Worm (Caenorhabditis elegans) whole organism, L4 larva: ENCODE measurements around the gene cal-7.

Experiments
- F26F4.8 ChIP-seq: fragments of 200-800 bp; sonication (Bioruptor generic); conservative IDR thresholded peaks from 2 replicates; pipeline ENCODE4 v1.3.6; 2022; ENCODE audit warnings: missing genetic modification characterization, missing compliant biosample characterization
- F37D6.2 ChIP-seq: sonication (generic microtip); optimal IDR thresholded peaks from 2 replicates; lab custom pipeline; 2016; ENCODE audit warnings: mild to moderate bottlenecking, missing genetic modification characterization, missing compliant biosample characterization
- Y105C5A.15 ChIP-seq: fragments of 200-800 bp; sonication (Bioruptor generic); IDR thresholded peaks from 2 replicates; pipeline ENCODE4 v1.3.6; 2022; ENCODE audit warnings: missing genetic modification characterization, missing compliant biosample characterization
- Y75B8A.6 ChIP-seq: fragments of 200-800 bp; sonication (Bioruptor generic); IDR thresholded peaks from 2 replicates; pipeline ENCODE4 v1.3.6; 2022; ENCODE audit warnings: missing genetic modification reagents, missing genetic modification characterization, missing compliant biosample characterization
- aha-1 ChIP-seq: fragments of 150-350 bp; peaks from one replicate; lab custom pipeline; 2014; ENCODE audit warnings: missing biosample characterization, missing genetic modification characterization
- attf-4 ChIP-seq: sonication (generic microtip); optimal IDR thresholded peaks from 3 replicates; lab custom pipeline; 2017; ENCODE audit warnings: missing biosample characterization, missing genetic modification characterization
- ceh-32 ChIP-seq: sonication (generic microtip); optimal IDR thresholded peaks from 2 replicates; lab custom pipeline; 2016; ENCODE audit warnings: mild to moderate bottlenecking, missing genetic modification characterization, missing compliant biosample characterization; ENCODE audit not compliant: poor library complexity
- ceh-82 ChIP-seq: sonication (generic microtip); optimal IDR thresholded peaks from 2 replicates; lab custom pipeline; 2017; ENCODE audit warnings: missing biosample characterization, missing genetic modification characterization
- dmd-8 ChIP-seq: fragments of 200-800 bp; sonication (Bioruptor generic); IDR thresholded peaks from 2 replicates; pipeline ENCODE4 v1.3.6; 2022; ENCODE audit warnings: missing genetic modification characterization, missing compliant biosample characterization
- dmd-9 ChIP-seq: fragments of 200-800 bp; sonication (Bioruptor generic); IDR thresholded peaks from 2 replicates; pipeline ENCODE4 v1.3.6; 2022; ENCODE audit warnings: missing genetic modification reagents, missing genetic modification characterization, missing compliant biosample characterization
- dve-1 ChIP-seq: sonication (generic microtip); optimal IDR thresholded peaks from 2 replicates; lab custom pipeline; 2017; ENCODE audit warnings: antibody characterized with exemption, mild to moderate bottlenecking, missing genetic modification characterization, missing compliant biosample characterization; ENCODE audit not compliant: insufficient read depth
- egl-43 ChIP-seq: fragments of 200-800 bp; sonication (Bioruptor generic); IDR thresholded peaks from 2 replicates; pipeline ENCODE4 v1.3.6; 2022; ENCODE audit warnings: missing genetic modification reagents, missing genetic modification characterization, missing compliant biosample characterization
- fkh-10 ChIP-seq: fragments of 150-350 bp; optimal IDR thresholded peaks from 2 replicates; lab custom pipeline; 2014; ENCODE audit warnings: missing biosample characterization, missing genetic modification reagents, missing genetic modification characterization
- gei-8 ChIP-seq: fragments of 200-800 bp; sonication (Bioruptor generic); optimal IDR thresholded peaks from 2 replicates; lab custom pipeline; 2018; ENCODE audit warnings: mild to moderate bottlenecking, missing genetic modification characterization, missing compliant biosample characterization
- hmg-1.1 ChIP-seq: fragments of 200-800 bp; sonication (Bioruptor generic); IDR thresholded peaks from 2 replicates; pipeline ENCODE4 v1.3.6; 2022; ENCODE audit warnings: missing genetic modification reagents, missing genetic modification characterization, missing compliant biosample characterization
- lim-7 ChIP-seq: fragments of 200-800 bp; sonication (Bioruptor generic); IDR thresholded peaks from 2 replicates; pipeline ENCODE4 v1.3.6; 2022; ENCODE audit warnings: missing genetic modification characterization, missing compliant biosample characterization
- lsy-2 ChIP-seq, 2 experiments: fragments of 150-350 bp in 1 of 2; sonication (generic microtip) in 1 of 2; optimal IDR thresholded peaks; 2 replicates each; lab custom pipeline; 2014 to 2017; ENCODE audit warnings: missing biosample characterization in 2 of 2, missing genetic modification characterization in 2 of 2
- madf-5 ChIP-seq, 2 experiments: fragments of 200-800 bp; sonication (Bioruptor generic); IDR thresholded peaks; 2 replicates each; pipeline ENCODE4 v1.3.6; 2022; ENCODE audit warnings: missing compliant biosample characterization in 2 of 2, missing genetic modification characterization in 2 of 2
- mxl-2 ChIP-seq: fragments of 200-800 bp; sonication (Bioruptor generic); conservative IDR thresholded peaks from 2 replicates; pipeline ENCODE4 v1.3.6; 2022; ENCODE audit warnings: missing genetic modification reagents, missing genetic modification characterization, missing compliant biosample characterization
- mxl-3 ChIP-seq: fragments of 200-800 bp; sonication (Bioruptor generic); optimal IDR thresholded peaks from 2 replicates; lab custom pipeline; 2018; ENCODE audit warnings: mild to moderate bottlenecking, missing genetic modification characterization, missing compliant biosample characterization
- nhr-10 ChIP-seq: fragments of 150-350 bp; optimal IDR thresholded peaks from 2 replicates; lab custom pipeline; 2014; ENCODE audit warnings: missing biosample characterization, missing genetic modification characterization
- nhr-102 ChIP-seq: sonication (generic microtip); optimal IDR thresholded peaks from 2 replicates; lab custom pipeline; 2016; ENCODE audit warnings: mild to moderate bottlenecking, missing genetic modification characterization, moderate library complexity, missing compliant biosample characterization
- nhr-11 ChIP-seq: fragments of 150-350 bp; optimal IDR thresholded peaks from 2 replicates; lab custom pipeline; 2014; ENCODE audit warnings: missing biosample characterization, missing genetic modification characterization
- nhr-111 ChIP-seq: fragments of 200-800 bp; sonication (Bioruptor generic); optimal IDR thresholded peaks from 2 replicates; lab custom pipeline; 2018; ENCODE audit warnings: mild to moderate bottlenecking, missing genetic modification characterization, missing compliant biosample characterization
- nhr-25 ChIP-seq: sonication (generic microtip); optimal IDR thresholded peaks from 2 replicates; lab custom pipeline; 2017; ENCODE audit warnings: missing genetic modification characterization, mild to moderate bottlenecking, missing compliant biosample characterization, antibody characterized with exemption, moderate library complexity, borderline replicate concordance; ENCODE audit not compliant: insufficient read depth
- nhr-28 ChIP-seq: fragments of 150-350 bp; optimal IDR thresholded peaks from 2 replicates; lab custom pipeline; 2014; ENCODE audit warnings: missing biosample characterization, missing genetic modification characterization
- nhr-77 ChIP-seq: fragments of 150-350 bp; optimal IDR thresholded peaks from 2 replicates; lab custom pipeline; 2014; ENCODE audit warnings: missing biosample characterization, missing genetic modification characterization
- php-3 ChIP-seq: fragments of 200-800 bp; sonication (Bioruptor generic); IDR thresholded peaks from 2 replicates; pipeline ENCODE4 v1.3.6; 2022; ENCODE audit warnings: missing genetic modification reagents, missing genetic modification characterization, missing compliant biosample characterization
- pqm-1 ChIP-seq: sonication (generic microtip); optimal IDR thresholded peaks from 2 replicates; lab custom pipeline; 2017; ENCODE audit warnings: missing biosample characterization, missing genetic modification characterization
- rbr-2 ChIP-seq: sonication (generic microtip); optimal IDR thresholded peaks from 2 replicates; lab custom pipeline; 2016; ENCODE audit warnings: missing genotype, missing genetic modification characterization, missing compliant biosample characterization
- saeg-2 ChIP-seq: fragments of 200-800 bp; sonication (Bioruptor generic); IDR thresholded peaks from 2 replicates; pipeline ENCODE4 v1.3.6; 2022; ENCODE audit warnings: missing genetic modification reagents, missing genetic modification characterization, missing compliant biosample characterization
- sdz-12 ChIP-seq: fragments of 200-800 bp; sonication (Bioruptor generic); optimal IDR thresholded peaks from 2 replicates; lab custom pipeline; 2018; ENCODE audit warnings: mild to moderate bottlenecking, missing genetic modification characterization, missing compliant biosample characterization
- skn-1 ChIP-seq: fragments of 150-350 bp; optimal IDR thresholded peaks from 2 replicates; lab custom pipeline; 2014; ENCODE audit warnings: missing biosample characterization, missing genetic modification characterization
- spr-3 ChIP-seq: fragments of 200-800 bp; sonication (Bioruptor generic); optimal IDR thresholded peaks from 2 replicates; lab custom pipeline; 2018; ENCODE audit warnings: mild to moderate bottlenecking, missing genetic modification characterization, missing compliant biosample characterization
- tra-1 ChIP-seq: fragments of 200-800 bp; sonication (Bioruptor generic); IDR thresholded peaks from 2 replicates; pipeline ENCODE4 v1.3.6; 2022; ENCODE audit warnings: missing genetic modification reagents, missing genetic modification characterization, missing compliant biosample characterization
- unc-130 ChIP-seq: sonication (generic microtip); optimal IDR thresholded peaks from 2 replicates; lab custom pipeline; 2016; ENCODE audit warnings: missing genetic modification reagents, missing genetic modification characterization, missing compliant biosample characterization
- vab-7 ChIP-seq: fragments of 200-800 bp; sonication (Bioruptor generic); IDR thresholded peaks from 2 replicates; pipeline ENCODE4 v1.3.6; 2022; ENCODE audit warnings: missing genetic modification reagents, missing genetic modification characterization, missing compliant biosample characterization
- zfp-2 ChIP-seq: sonication (generic microtip); optimal IDR thresholded peaks from 2 replicates; lab custom pipeline; 2016; ENCODE audit warnings: mild to moderate bottlenecking, missing genetic modification characterization, missing compliant biosample characterization
- zip-2 ChIP-seq: fragments of 150-350 bp; optimal IDR thresholded peaks from 2 replicates; lab custom pipeline; 2014; ENCODE audit warnings: missing biosample characterization, missing genetic modification characterization
- ztf-7 ChIP-seq: fragments of 150-350 bp; optimal IDR thresholded peaks from 2 replicates; lab custom pipeline; 2014; ENCODE audit warnings: missing biosample characterization, missing genetic modification characterization

The cal-7 gene

DNA sequence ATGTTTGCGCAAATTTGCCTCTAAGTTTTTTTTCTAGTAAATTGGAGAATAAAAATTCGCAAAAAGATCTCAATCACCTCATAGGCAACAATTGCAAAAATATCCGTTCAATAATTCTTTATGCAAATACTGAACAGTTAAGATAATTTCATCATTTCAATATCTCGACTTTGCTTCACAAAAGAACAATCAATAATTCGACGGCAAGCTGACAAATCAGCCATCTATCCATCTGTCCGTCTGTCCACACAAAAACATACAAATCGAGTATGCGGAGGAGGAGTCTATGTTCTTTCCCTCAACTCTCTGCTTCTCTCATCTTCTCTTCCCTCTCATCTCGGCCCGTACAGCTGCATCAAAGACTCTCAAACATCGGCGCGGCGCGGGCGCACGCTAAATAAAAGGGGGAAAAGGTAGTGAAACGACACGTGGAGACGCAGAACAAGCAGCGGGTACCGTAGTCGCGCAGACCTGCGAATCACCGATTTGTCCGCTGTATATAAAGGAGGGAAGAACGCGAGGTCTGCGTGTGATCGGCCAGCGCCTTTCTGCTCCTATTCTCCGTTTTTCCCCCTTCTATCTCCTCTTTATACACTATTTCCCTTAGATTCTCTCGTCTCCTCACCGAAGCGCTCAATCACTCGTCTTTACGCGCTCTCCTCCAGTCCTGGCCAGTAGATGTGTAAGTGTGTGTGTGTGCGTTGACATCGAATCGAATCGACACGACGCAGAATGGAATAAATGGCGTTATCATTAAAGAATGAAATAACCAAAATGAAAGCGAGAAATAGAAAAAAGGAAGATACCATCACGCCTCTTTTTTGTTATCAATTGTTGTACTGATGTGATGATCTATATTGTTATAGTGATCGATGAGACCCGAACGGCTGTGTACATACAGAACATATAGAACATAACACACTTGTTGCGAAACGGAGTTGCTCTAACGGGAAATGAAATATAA lies 2.9 kb upstream of the cal-7 start (continued):
- peak; percentile 97 for TF ChIP-seq pqm-1 (tag; lab: Kevin White, UChicago)
- TF ChIP-seq tra-1 = peak; percentile 83
- TF ChIP-seq rbr-2 (tag; lab: Kevin White, UChicago) = peak; percentile 97
- TF ChIP-seq dve-1 (tag; lab: Kevin White, UChicago) = peak; percentile 96
- peak; percentile 68; the same call in 1 of the 2 replicates for TF ChIP-seq dmd-8 (GFP tag; lab: Robert Waterston, UW)
- no peak for TF ChIP-seq ceh-32
- TF ChIP-seq zip-2 (tag; lab: Kevin White, UChicago) = no peak
- TF ChIP-seq nhr-111 = no peak
- TF ChIP-seq mxl-2 (GFP tag; lab: Robert Waterston, UW) = 0 out of 2 replicates have a peak, but pooled peaks have one; percentile 61
- peak; percentile 64; the same call in 1 of the 2 replicates for TF ChIP-seq dmd-9
- peak; percentile 74 for TF ChIP-seq nhr-102 (tag; lab: Kevin White, UChicago)
- peak; percentile 42 for TF ChIP-seq ztf-7 (tag; lab: Kevin White, UChicago)
- TF ChIP-seq aha-1 (tag; lab: Kevin White, UChicago) = peak; percentile 100
- TF ChIP-seq unc-130 (GFP tag; lab: Kevin White, UChicago) = no peak
- TF ChIP-seq nhr-28 (tag; lab: Kevin White, UChicago) = peak; percentile 95
- no peak; the same call in 1 of the 2 replicates for TF ChIP-seq Y75B8A.6 (GFP tag; lab: Robert Waterston, UW)
- peak; percentile 40; the same call in 1 of the 2 replicates for TF ChIP-seq lim-7 (GFP tag; lab: Robert Waterston, UW)
- TF ChIP-seq lsy-2 (tag; optimal IDR thresholded peaks at IDR 0.05; lab: Kevin White, UChicago) = peak; percentile 95 to 98
- no peak for TF ChIP-seq attf-4 (tag; lab: Kevin White, UChicago)
- TF ChIP-seq spr-3 (GFP tag; lab: Kevin White, UChicago) = peak; percentile 6
- no peak; the same call in 1 of the 2 replicates for TF ChIP-seq vab-7 (GFP tag; lab: Robert Waterston, UW)
- peak; percentile 93 for TF ChIP-seq egl-43
- TF ChIP-seq mxl-3 (GFP tag; lab: Kevin White, UChicago) = peak; percentile 99
- TF ChIP-seq Y105C5A.15 = no peak
- TF ChIP-seq fkh-10 (GFP tag; lab: Kevin White, UChicago) = peak; percentile 89
- TF ChIP-seq nhr-77 = peak; percentile 89
- TF ChIP-seq madf-5 (GFP tag; IDR thresholded peaks at IDR 0.05; lab: Robert Waterston, UW) = 0 out of 4 replicates have a peak, but pooled peaks of 1 of the 2 experiments have one; percentile 1
- no peak for TF ChIP-seq skn-1
- TF ChIP-seq nhr-25 (tag; lab: Kevin White, UChicago) = peak; percentile 95
- peak; percentile 97 for TF ChIP-seq nhr-11 (tag; lab: Kevin White, UChicago)
- TF ChIP-seq php-3 (GFP tag; lab: Robert Waterston, UW) = peak; percentile 47; the same call in 1 of the 2 replicates
- no peak for TF ChIP-seq ceh-82
- peak; percentile 90 for TF ChIP-seq F37D6.2 (tag; lab: Kevin White, UChicago)
- TF ChIP-seq F26F4.8 (GFP tag; lab: Robert Waterston, UW) = no peak
- peak; percentile 87 for TF ChIP-seq sdz-12 (GFP tag; lab: Kevin White, UChicago)
- TF ChIP-seq nhr-10 = peak; percentile 95
- TF ChIP-seq hmg-1.1 (GFP tag; lab: Robert Waterston, UW) = peak; percentile 93
- TF ChIP-seq zfp-2 (tag; lab: Kevin White, UChicago) = peak; percentile 77
- peak; percentile 82 for TF ChIP-seq gei-8 (GFP tag; lab: Kevin White, UChicago)
- peak; percentile 75; the same call in 1 of the 2 replicates for TF ChIP-seq saeg-2 (GFP tag; lab: Robert Waterston, UW)
